Fruit fly (Drosophila melanogaster) whole organism, embryonic: ENCODE data around the gene CG7564.

Experiments used
- Bteb2 ChIP-seq: fragments of 200-800 bp; sonication (Bioruptor generic); optimal IDR thresholded peaks from 2 replicates; lab custom pipeline; 2016; ENCODE audit warnings: missing biosample characterization, missing genetic modification characterization
- CG11085 ChIP-seq: fragments of 200-800 bp; sonication (Bioruptor generic); IDR thresholded peaks from 2 replicates; pipeline ENCODE4 v1.3.6; 2022; ENCODE audit warnings: missing biosample characterization, missing genetic modification characterization
- CG12104 ChIP-seq: fragments of 200-800 bp; sonication (Bioruptor generic); optimal IDR thresholded peaks from 3 replicates; lab custom pipeline; 2016; ENCODE audit warnings: missing biosample characterization, missing genetic modification characterization
- CG12391 ChIP-seq: fragments of 200-800 bp; sonication (Bioruptor generic); optimal IDR thresholded peaks from 3 replicates; lab custom pipeline; 2018; ENCODE audit warnings: missing biosample characterization, mild to moderate bottlenecking, missing genetic modification characterization, moderate library complexity
- CG12942 ChIP-seq: fragments of 200-800 bp; sonication (Bioruptor generic); optimal IDR thresholded peaks from 3 replicates; lab custom pipeline; 2016; ENCODE audit warnings: missing biosample characterization, missing genetic modification characterization
- CG13624 ChIP-seq: fragments of 200-800 bp; sonication (Bioruptor generic); optimal IDR thresholded peaks from 2 replicates; lab custom pipeline; 2016; ENCODE audit warnings: missing biosample characterization, missing genetic modification characterization
- CG14014 ChIP-seq: fragments of 200-800 bp; sonication (Bioruptor generic); IDR thresholded peaks from 2 replicates; pipeline ENCODE4 v1.3.6; 2022; ENCODE audit warnings: missing biosample characterization, missing genetic modification characterization
- CG14710 ChIP-seq: fragments of 200-800 bp; sonication (Bioruptor generic); optimal IDR thresholded peaks from 3 replicates; lab custom pipeline; 2019; ENCODE audit warnings: missing biosample characterization, mild to moderate bottlenecking, missing genetic modification characterization, moderate library complexity
- CG14860 ChIP-seq: fragments of 200-800 bp; sonication (Bioruptor generic); IDR thresholded peaks from 3 replicates; pipeline ENCODE4 v1.3.6; 2022; ENCODE audit warnings: missing biosample characterization, missing genetic modification characterization; ENCODE audit not compliant: partially characterized antibody
- CG1529 ChIP-seq: fragments of 200-800 bp; sonication (Bioruptor generic); optimal IDR thresholded peaks from 3 replicates; lab custom pipeline; 2018; ENCODE audit warnings: missing biosample characterization, missing genetic modification characterization
- CG1647 ChIP-seq: fragments of 200-800 bp; sonication (Bioruptor generic); optimal IDR thresholded peaks from 3 replicates; lab custom pipeline; 2016; ENCODE audit warnings: missing biosample characterization, missing genetic modification characterization
- CG16779 ChIP-seq: fragments of 200-800 bp; sonication (Bioruptor generic); IDR thresholded peaks from 2 replicates; pipeline ENCODE4 v1.3.6; 2022; ENCODE audit warnings: missing biosample characterization, missing genetic modification characterization
- CG17385 ChIP-seq: fragments of 200-800 bp; sonication (Bioruptor generic); optimal IDR thresholded peaks from 3 replicates; lab custom pipeline; 2018; ENCODE audit warnings: missing biosample characterization, mild to moderate bottlenecking, missing genetic modification characterization
- CG2116 ChIP-seq: fragments of 200-800 bp; sonication (Bioruptor generic); optimal IDR thresholded peaks from 3 replicates; lab custom pipeline; 2018; ENCODE audit warnings: missing biosample characterization, mild to moderate bottlenecking, missing genetic modification characterization
- CG32532 ChIP-seq: fragments of 200-800 bp; sonication (Bioruptor generic); IDR thresholded peaks from 2 replicates; pipeline ENCODE4 v1.3.6; 2022; ENCODE audit warnings: missing biosample characterization, missing genetic modification characterization
- CG34376 ChIP-seq: fragments of 200-800 bp; sonication (Bioruptor generic); optimal IDR thresholded peaks from 2 replicates; lab custom pipeline; 2018; ENCODE audit warnings: missing biosample characterization, mild to moderate bottlenecking, missing genetic modification characterization
- CG42726 ChIP-seq: fragments of 200-800 bp; sonication (Bioruptor generic); IDR thresholded peaks from 2 replicates; pipeline ENCODE4 v1.3.6; 2022; ENCODE audit warnings: missing biosample characterization, missing genetic modification characterization; ENCODE audit not compliant: partially characterized antibody
- CG4617 ChIP-seq: fragments of 200-800 bp; sonication (Bioruptor generic); optimal IDR thresholded peaks from 3 replicates; lab custom pipeline; 2016; ENCODE audit warnings: missing biosample characterization, missing genetic modification characterization, borderline replicate concordance
- CG4820 ChIP-seq: fragments of 200-800 bp; sonication (Bioruptor generic); optimal IDR thresholded peaks from 3 replicates; lab custom pipeline; 2016; ENCODE audit warnings: missing biosample characterization, missing genetic modification characterization
- CG6175 ChIP-seq: fragments of 200-800 bp; sonication (Bioruptor generic); IDR thresholded peaks from 3 replicates; pipeline ENCODE4 v1.3.6; 2022; ENCODE audit warnings: missing biosample characterization, missing genetic modification characterization
- CG6854 ChIP-seq: fragments of 200-800 bp; sonication (Bioruptor generic); optimal IDR thresholded peaks from 3 replicates; lab custom pipeline; 2017; ENCODE audit warnings: missing biosample characterization, mild to moderate bottlenecking, missing genetic modification characterization
- CG8478 ChIP-seq: fragments of >200 bp; optimal IDR thresholded peaks from 2 replicates; lab custom pipeline; 2018
- CG9215 ChIP-seq: fragments of 200-800 bp; sonication (Bioruptor generic); IDR thresholded peaks from 2 replicates; pipeline ENCODE4 v1.3.6; 2022; ENCODE audit warnings: missing biosample characterization, missing genetic modification characterization
- D19B ChIP-seq: fragments of 200-800 bp; sonication (Bioruptor generic); optimal IDR thresholded peaks from 2 replicates; lab custom pipeline; 2017; ENCODE audit warnings: missing biosample characterization, mild to moderate bottlenecking, missing genetic modification characterization
- Deaf1 ChIP-seq: fragments of 200-800 bp; optimal IDR thresholded peaks from 3 replicates; lab custom pipeline; 2019; ENCODE audit warnings: missing biosample characterization, mild to moderate bottlenecking, missing genetic modification characterization, moderate library complexity
- Dek ChIP-seq: fragments of 200-800 bp; sonication (Bioruptor generic); optimal IDR thresholded peaks from 3 replicates; lab custom pipeline; 2019; ENCODE audit warnings: missing biosample characterization, mild to moderate bottlenecking, missing genetic modification characterization, moderate library complexity
- Ets97D ChIP-seq: fragments of 200-800 bp; sonication (Bioruptor generic); optimal IDR thresholded peaks from 3 replicates; lab custom pipeline; 2016; ENCODE audit warnings: missing biosample characterization, missing genetic modification characterization
- Jarid2 ChIP-seq: fragments of 200-800 bp; sonication (Bioruptor generic); optimal IDR thresholded peaks from 3 replicates; lab custom pipeline; 2017; ENCODE audit warnings: mild to moderate bottlenecking, missing biosample characterization, missing genetic modification reagents, missing genetic modification characterization
- Kr ChIP-seq: fragments of 200-800 bp; sonication (Bioruptor generic); optimal IDR thresholded peaks from 2 replicates; lab custom pipeline; 2017; ENCODE audit warnings: missing biosample characterization, mild to moderate bottlenecking, missing genetic modification characterization
- Neu2 ChIP-seq: fragments of 200-800 bp; sonication (Bioruptor generic); optimal IDR thresholded peaks from 3 replicates; lab custom pipeline; 2016; ENCODE audit warnings: missing biosample characterization, missing genetic modification characterization, borderline replicate concordance
- Ptx1 ChIP-seq: fragments of 200-800 bp; sonication (Bioruptor generic); IDR thresholded peaks from 2 replicates; pipeline ENCODE4 v1.3.6; 2022; ENCODE audit warnings: missing biosample characterization, missing genetic modification characterization
- Sox102F ChIP-seq: fragments of 200-800 bp; sonication (Bioruptor generic); optimal IDR thresholded peaks from 2 replicates; lab custom pipeline; 2018; ENCODE audit warnings: missing biosample characterization, mild to moderate bottlenecking, missing genetic modification characterization, moderate library complexity
- TFAM ChIP-seq: fragments of 200-800 bp; sonication (Bioruptor generic); optimal IDR thresholded peaks from 2 replicates; lab custom pipeline; 2017; ENCODE audit warnings: missing biosample characterization, missing genetic modification characterization, inconsistent platforms
- Trl ChIP-seq, 3 experiments: fragments of >200 bp in 2 of 3; fragments of 200-800 bp in 1 of 3; sonication (Bioruptor generic) in 1 of 3; optimal IDR thresholded peaks; 2 replicates in 1 of 3; 3 replicates in 2 of 3; lab custom pipeline; 2016 to 2017; ENCODE audit warnings: missing biosample characterization in 1 of 3, missing genetic modification characterization in 1 of 3
- crp ChIP-seq, 2 experiments: fragments of 200-800 bp; sonication (Bioruptor generic); optimal IDR thresholded peaks; 2 replicates in 1 of 2; 3 replicates in 1 of 2; lab custom pipeline; 2017; ENCODE audit warnings: missing biosample characterization in 2 of 2, missing genetic modification characterization in 2 of 2, mild to moderate bottlenecking in 1 of 2, moderate library complexity in 1 of 2
- dmrt99B ChIP-seq: fragments of 200-800 bp; sonication (Bioruptor generic); optimal IDR thresholded peaks from 2 replicates; lab custom pipeline; 2018; ENCODE audit warnings: missing biosample characterization, mild to moderate bottlenecking, missing genetic modification characterization, moderate library complexity
- insv ChIP-seq, 2 experiments: fragments of 200-800 bp; sonication (Bioruptor generic); optimal IDR thresholded peaks; 3 replicates each; lab custom pipeline; 2016 to 2018; ENCODE audit warnings: missing biosample characterization in 2 of 2, missing genetic modification characterization in 2 of 2
- lbe ChIP-seq: fragments of 200-800 bp; sonication (Bioruptor generic); optimal IDR thresholded peaks from 2 replicates; lab custom pipeline; 2016; ENCODE audit warnings: missing biosample characterization, mild to moderate bottlenecking, missing genetic modification characterization
- lilli ChIP-seq: fragments of 200-800 bp; sonication (Bioruptor generic); optimal IDR thresholded peaks from 3 replicates; lab custom pipeline; 2016; ENCODE audit warnings: missing biosample characterization, missing genetic modification characterization
- lov ChIP-seq, 2 experiments: fragments of 200-800 bp in 1 of 2; fragments of >200 bp in 1 of 2; sonication (Bioruptor generic) in 1 of 2; IDR thresholded peaks in 1 of 2; optimal IDR thresholded peaks in 1 of 2; 2 replicates in 1 of 2; 3 replicates in 1 of 2; pipeline versions ENCODE4 v1.3.6 to Lab custom; 2017 to 2022; ENCODE audit warnings: missing biosample characterization in 1 of 2, missing genetic modification characterization in 1 of 2
- mirr ChIP-seq: fragments of 200-800 bp; sonication (Bioruptor generic); optimal IDR thresholded peaks from 3 replicates; lab custom pipeline; 2018; ENCODE audit warnings: missing biosample characterization, mild to moderate bottlenecking, missing genetic modification characterization
- psq ChIP-seq: fragments of 200-800 bp; sonication (Bioruptor generic); optimal IDR thresholded peaks from 2 replicates; lab custom pipeline; 2017; ENCODE audit warnings: missing biosample characterization, missing genetic modification characterization
- salm ChIP-seq: fragments of 200-800 bp; sonication (Bioruptor generic); optimal IDR thresholded peaks from 2 replicates; lab custom pipeline; 2018; ENCODE audit warnings: missing biosample characterization, mild to moderate bottlenecking, missing genetic modification characterization
- shn ChIP-seq: fragments of 200-800 bp; sonication (Bioruptor generic); optimal IDR thresholded peaks from 3 replicates; lab custom pipeline; 2016; ENCODE audit warnings: missing biosample characterization, missing genetic modification characterization
- tna ChIP-seq: fragments of 200-800 bp; sonication (Bioruptor generic); IDR thresholded peaks from 2 replicates; pipeline ENCODE4 v1.3.6; 2022; ENCODE audit warnings: missing biosample characterization, missing genetic modification characterization; ENCODE audit not compliant: partially characterized antibody
- vfl ChIP-seq: fragments of 200-800 bp; sonication (Bioruptor generic); optimal IDR thresholded peaks from 2 replicates; lab custom pipeline; 2016; ENCODE audit warnings: missing biosample characterization, missing genetic modification characterization
- zfh1 ChIP-seq: fragments of 200-800 bp; sonication (Bioruptor generic); IDR thresholded peaks from 3 replicates; pipeline ENCODE4 v1.3.6; 2022; ENCODE audit warnings: missing biosample characterization, missing genetic modification characterization

Gene CG7564

DNA sequence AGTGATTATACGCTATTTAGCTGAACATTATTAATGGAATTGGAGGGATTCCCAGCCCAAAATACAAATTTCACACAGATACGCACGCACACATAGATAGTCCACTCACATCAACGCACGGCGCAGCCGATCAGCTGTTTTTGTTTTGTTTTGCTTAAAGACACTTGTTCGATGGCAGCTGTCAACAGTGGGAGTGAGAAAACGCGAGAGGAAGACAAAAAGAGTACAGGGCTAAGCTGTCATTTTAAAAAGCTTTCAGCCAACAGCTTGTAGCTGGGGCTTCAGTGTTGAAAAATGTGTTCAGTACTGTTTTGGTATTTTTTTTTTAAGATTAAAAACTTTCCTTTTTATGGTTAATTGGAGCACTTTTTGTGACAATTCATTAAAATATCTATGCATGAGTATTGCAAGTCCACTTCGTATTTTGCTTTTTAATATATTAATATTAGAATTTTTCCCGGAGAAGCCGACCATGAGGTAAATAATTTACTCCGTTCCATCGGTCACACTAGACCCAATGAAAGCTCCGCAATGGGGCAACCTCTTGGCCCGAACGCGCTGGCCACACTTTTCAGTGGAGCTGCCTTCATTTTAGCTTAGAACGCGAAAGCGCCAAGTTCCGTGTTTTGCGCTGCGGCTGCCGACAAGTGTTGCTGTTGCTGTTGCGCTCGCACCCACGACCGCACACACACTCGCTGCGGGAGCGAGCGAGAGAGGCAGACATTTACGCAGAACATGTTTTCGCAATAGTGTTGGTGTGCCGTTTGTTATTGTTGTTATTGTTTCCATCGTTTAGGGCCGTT is 19.0 kb downstream of the CG7564 start (continued):
- TF ChIP-seq CG16779 (GFP tag; lab: Robert Waterston, UW) (no peak), lilli (GFP tag; lab: Kevin White, UChicago) (peak; percentile 58), CG14014 (GFP tag; lab: Robert Waterston, UW) (peak; percentile 48; the same call in 1 of the 2 replicates), CG14710 (tag; lab: Kevin White, UChicago) (peak; percentile 43), CG4617 (peak; percentile 11), CG9215 (GFP tag; lab: Robert Waterston, UW) (0 out of 2 replicates have a peak, but pooled peaks have one; percentile 41), CG6175 (peak; percentile 26; the same call in 1 of the 3 replicates), Dek (tag; lab: Kevin White, UChicago) (peak; percentile 22), Sox102F (GFP tag; lab: Kevin White, UChicago) (peak; percentile 33), CG2116 (peak; percentile 13), CG34376 (peak; percentile 57), CG12942 (GFP tag; lab: Kevin White, UChicago) (peak; percentile 12), CG32532 (GFP tag; lab: Robert Waterston, UW) (peak; percentile 48; the same call in 1 of the 2 replicates), CG12391 (peak; percentile 57), insv (GFP tag; optimal IDR thresholded peaks at IDR 0.05; lab: Kevin White, UChicago) (peak in 1 of 2 experiments; percentile 5), CG42726 (GFP tag; lab: Robert Waterston, UW) (peak; percentile 80), Bteb2 (GFP tag; lab: Kevin White, UChicago) (peak; percentile 2), Kr (GFP tag; lab: Kevin White, UChicago) (no peak), CG6854 (peak; percentile 62), Trl (optimal IDR thresholded peaks at IDR 0.05; lab: Kevin White, UChicago) (peak in 1 of 2 experiments; percentile 64), Trl (GFP tag; optimal IDR thresholded peaks at IDR 0.05; lab: Kevin White, UChicago) (peak; percentile 31), TFAM (GFP tag; lab: Kevin White, UChicago) (no peak), vfl (GFP tag; lab: Kevin White, UChicago) (peak; percentile 54), tna (GFP tag; lab: Robert Waterston, UW) (peak; percentile 52), salm (tag; lab: Kevin White, UChicago) (peak; percentile 13), shn (GFP tag; lab: Kevin White, UChicago) (peak; percentile 19), lov (optimal IDR thresholded peaks at IDR 0.05; lab: Kevin White, UChicago) (no peak), lov (GFP tag; IDR thresholded peaks at IDR 0.05; lab: Robert Waterston, UW) (no peak), Neu2 (GFP tag; lab: Kevin White, UChicago) (no peak), CG1529 (GFP tag; lab: Kevin White, UChicago) (peak; percentile 19), dmrt99B (tag; lab: Kevin White, UChicago) (peak; percentile 31), CG13624 (peak; percentile 18), CG12104 (GFP tag; lab: Kevin White, UChicago) (peak; percentile 45), crp (GFP tag; optimal IDR thresholded peaks at IDR 0.05; lab: Kevin White, UChicago) (peak in 1 of 2 experiments; percentile 87), lbe (GFP tag; lab: Kevin White, UChicago) (peak; percentile 77), CG17385 (GFP tag; lab: Kevin White, UChicago) (peak; percentile 23), D19B (peak; percentile 15), mirr (peak; percentile 96), Ptx1 (GFP tag; lab: Robert Waterston, UW) (0 out of 2 replicates have a peak, but pooled peaks have one; percentile 56), Deaf1 (tag; lab: Kevin White, UChicago) (peak; percentile 51), CG14860 (GFP tag; lab: Robert Waterston, UW) (no peak), CG11085 (no peak), CG8478 (no peak), psq (GFP tag; lab: Kevin White, UChicago) (peak; percentile 59), zfh1 (GFP tag; lab: Robert Waterston, UW) (peak; percentile 40; the same call in 2 of the 3 replicates), CG4820 (peak; percentile 22), Jarid2 (GFP tag; lab: Kevin White, UChicago) (peak; percentile 90), CG1647 (GFP tag; lab: Kevin White, UChicago) (peak; percentile 16), Ets97D (GFP tag; lab: Kevin White, UChicago) (peak; percentile 89)
